Fruit fly (Drosophila melanogaster) whole organism, adult: ENCODE results near the gene Tsp3A.

Experiments used
- CG12768 ChIP-seq: fragments of 200-800 bp; sonication (Bioruptor generic); optimal IDR thresholded peaks from 2 replicates; lab custom pipeline; 2017; ENCODE audit warnings: missing biosample characterization, missing genetic modification characterization, mild to moderate bottlenecking, moderate library complexity, missing genetic modification reagents
- CG1620 ChIP-seq: fragments of 200-800 bp; sonication (Bioruptor generic); optimal IDR thresholded peaks from 2 replicates; lab custom pipeline; 2016; ENCODE audit warnings: missing biosample characterization, missing genetic modification characterization
- CG7101 ChIP-seq: fragments of 200-800 bp; sonication (Bioruptor generic); optimal IDR thresholded peaks from 2 replicates; lab custom pipeline; 2018; ENCODE audit warnings: missing biosample characterization, mild to moderate bottlenecking, missing genetic modification characterization, moderate library complexity
- Crg-1 ChIP-seq: fragments of 200-800 bp; sonication (Bioruptor generic); optimal IDR thresholded peaks from 2 replicates; lab custom pipeline; 2016; ENCODE audit warnings: missing biosample characterization, missing genetic modification characterization
- Hr96 ChIP-seq: fragments of 200-800 bp; sonication (Bioruptor generic); optimal IDR thresholded peaks from 2 replicates; lab custom pipeline; 2016; ENCODE audit warnings: missing biosample characterization, missing genetic modification characterization
- kay ChIP-seq: fragments of 200-800 bp; sonication (Bioruptor generic); peaks from one replicate; lab custom pipeline; 2016; ENCODE audit warnings: missing biosample characterization, missing genetic modification characterization, borderline replicate concordance
- ovo ChIP-seq: fragments of 200-800 bp; sonication (Bioruptor generic); optimal IDR thresholded peaks from 2 replicates; lab custom pipeline; 2016; ENCODE audit warnings: missing biosample characterization, missing genetic modification characterization

dm6 chrX:2585055-2585715 is 34.4 kb downstream of the Tsp3A start, which contains the start of gene CG13760:
- TF ChIP-seq CG12768 (GFP tag; lab: Kevin White, UChicago) (no peak), CG7101 (no peak), CG1620 (GFP tag; lab: Kevin White, UChicago) (no peak), ovo (no peak), Hr96 (GFP tag; lab: Kevin White, UChicago) (no peak), Crg-1 (GFP tag; lab: Kevin White, UChicago) (no peak), kay (GFP tag; lab: Kevin White, UChicago) (no peak)
